Worm (Caenorhabditis elegans): ENCODE data around the gene C08B11.9.

The C08B11.9 gene

ce11 chrII:8074058-8074457, 36.1 kb upstream of the C08B11.9 start (continued):
- TF ChIP-seq dmd-6 (GFP tag; IDR thresholded peaks at IDR 0.05) (peak; percentile 36; the same call in 1 of the 2 replicates), ceh-62 (tag; optimal IDR thresholded peaks at IDR 0.05) (no peak), nhr-102 (tag; optimal IDR thresholded peaks at IDR 0.05) (no peak), skn-1 (tag; optimal IDR thresholded peaks at IDR 0.05) (no peak), nhr-11 (tag; optimal IDR thresholded peaks at IDR 0.05) (no peak), dve-1 (tag; optimal IDR thresholded peaks at IDR 0.05; ENCODE audit: insufficient read depth) (peak; percentile 77), Y75B8A.6 (GFP tag; IDR thresholded peaks at IDR 0.05) (no peak), unc-39 (tag; optimal IDR thresholded peaks at IDR 0.05) (no peak), dpl-1 (GFP tag; optimal IDR thresholded peaks at IDR 0.05) (no peak), ces-1 (GFP tag; optimal IDR thresholded peaks at IDR 0.05) (no peak), spr-1 (tag; optimal IDR thresholded peaks at IDR 0.05) (no peak), zfp-3 (GFP tag; conservative IDR thresholded peaks at IDR 0.05) (no peak), lsy-2 (tag; optimal IDR thresholded peaks at IDR 0.05) (no peak)

DNA sequence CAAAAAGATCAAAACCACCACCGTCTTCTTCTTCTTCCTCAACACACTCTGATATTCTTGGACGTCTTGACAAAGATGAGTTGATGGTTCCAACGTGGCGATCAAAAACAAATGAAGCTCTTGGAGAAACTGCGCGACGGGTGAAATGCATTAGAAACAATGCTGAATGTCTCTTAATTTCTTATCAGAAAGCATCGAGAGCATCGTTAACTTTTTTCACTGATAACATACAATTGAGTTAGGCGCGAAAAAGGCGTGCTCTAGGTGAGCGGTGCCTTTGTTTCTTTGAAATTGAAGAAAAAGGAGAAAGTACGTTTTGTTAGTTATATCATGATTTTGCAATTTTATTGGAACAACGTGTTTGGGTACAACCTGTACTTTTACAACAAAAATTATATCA, 35.3 kb upstream of the C08B11.9 start, which contains the start of gene gpcp-2:
Gene gpcp-2, minus strand, starts transcription at position 153 of the 400 bp plus-strand sequence.
- no peak for TF ChIP-seq F49E8.2 (tag; optimal IDR thresholded peaks at IDR 0.05; ENCODE audit: borderline replicate concordance)
- TF ChIP-seq lim-7 (GFP tag; IDR thresholded peaks at IDR 0.05): no peak
- no peak for TF ChIP-seq nhr-48 (tag; optimal IDR thresholded peaks at IDR 0.05)
- TF ChIP-seq mdl-1 (tag; optimal IDR thresholded peaks at IDR 0.05): no peak
- no peak for TF ChIP-seq Y105C5A.15 (GFP tag; IDR thresholded peaks at IDR 0.05)
- TF ChIP-seq tra-1 (GFP tag; IDR thresholded peaks at IDR 0.05): no peak
- no peak for TF ChIP-seq nhr-77 (tag; optimal IDR thresholded peaks at IDR 0.05)
- TF ChIP-seq unc-130 (GFP tag; optimal IDR thresholded peaks at IDR 0.05): no peak
- TF ChIP-seq ZK546.5 (tag; optimal IDR thresholded peaks at IDR 0.05): no peak
- no peak for TF ChIP-seq mxl-2 (GFP tag; conservative IDR thresholded peaks at IDR 0.05)
- TF ChIP-seq fkh-10 (GFP tag; optimal IDR thresholded peaks at IDR 0.05): no peak
- TF ChIP-seq mep-1 (tag; optimal IDR thresholded peaks at IDR 0.05): no peak
- TF ChIP-seq arid-1 (GFP tag; conservative IDR thresholded peaks at IDR 0.05): no peak
- no peak for TF ChIP-seq nhr-42 (GFP tag; IDR thresholded peaks at IDR 0.05)
- no peak for TF ChIP-seq jun-1 (tag; optimal IDR thresholded peaks at IDR 0.05)
- no peak for TF ChIP-seq ZK337.2 (GFP tag; IDR thresholded peaks at IDR 0.05)
- no peak for TF ChIP-seq spr-1 (tag; optimal IDR thresholded peaks at IDR 0.05)
- peak; percentile 48 for TF ChIP-seq dve-1 (tag; optimal IDR thresholded peaks at IDR 0.05; ENCODE audit: insufficient read depth)
- no peak for TF ChIP-seq lir-3 (tag; optimal IDR thresholded peaks at IDR 0.05)
- TF ChIP-seq Y75B8A.6 (GFP tag; IDR thresholded peaks at IDR 0.05): no peak
- TF ChIP-seq F10B5.3 (tag; optimal IDR thresholded peaks at IDR 0.05): no peak
- no peak for TF ChIP-seq lin-1 (GFP tag; IDR thresholded peaks at IDR 0.05)
- peak; percentile 45 for TF ChIP-seq dmd-6 (GFP tag; IDR thresholded peaks at IDR 0.05)
- TF ChIP-seq daf-16 (GFP tag; optimal IDR thresholded peaks at IDR 0.05): no peak
- TF ChIP-seq daf-16 (tag; optimal IDR thresholded peaks at IDR 0.05): peak; percentile 29
- TF ChIP-seq nhr-76 (tag; optimal IDR thresholded peaks at IDR 0.05): no peak
- TF ChIP-seq pqm-1 (tag; optimal IDR thresholded peaks at IDR 0.05): peak; percentile 66

- no peak for TF ChIP-seq T20F7.1 (GFP tag; optimal IDR thresholded peaks at IDR 0.05)
- TF ChIP-seq attf-4 (tag; optimal IDR thresholded peaks at IDR 0.05): no peak
- no peak for TF ChIP-seq madf-5 (GFP tag; IDR thresholded peaks at IDR 0.05)
- TF ChIP-seq ZK546.5 (tag; optimal IDR thresholded peaks at IDR 0.05): no peak
- no peak for TF ChIP-seq Y5F2A.4 (GFP tag; optimal IDR thresholded peaks at IDR 0.05)
- no peak for TF ChIP-seq aly-2 (tag; optimal IDR thresholded peaks at IDR 0.05)
- no peak for TF ChIP-seq nhr-102 (tag; optimal IDR thresholded peaks at IDR 0.05)
- peak; percentile 81 for TF ChIP-seq nhr-48 (tag; optimal IDR thresholded peaks at IDR 0.05)
- no peak for TF ChIP-seq nhr-41 (GFP tag; IDR thresholded peaks at IDR 0.05)
- no peak for TF ChIP-seq nhr-42 (GFP tag; IDR thresholded peaks at IDR 0.05)
- no peak for TF ChIP-seq egl-27 (tag; optimal IDR thresholded peaks at IDR 0.05)
- TF ChIP-seq duxl-1 (tag; optimal IDR thresholded peaks at IDR 0.05; ENCODE audit: poor library complexity): no peak
- TF ChIP-seq lsy-2 (tag; optimal IDR thresholded peaks at IDR 0.05): peak in 1 of 2 experiments; percentile 66
- no peak for TF ChIP-seq unc-39 (tag; optimal IDR thresholded peaks at IDR 0.05)
- TF ChIP-seq aha-1 (tag): peak; percentile 96
- TF ChIP-seq lin-15B (tag; optimal IDR thresholded peaks at IDR 0.05): no peak
- peak; percentile 57 for TF ChIP-seq mep-1 (tag; optimal IDR thresholded peaks at IDR 0.05)
- no peak for TF ChIP-seq F10B5.3 (tag; optimal IDR thresholded peaks at IDR 0.05)
- no peak for TF ChIP-seq zfp-3 (GFP tag; conservative IDR thresholded peaks at IDR 0.05)
- peak; percentile 54 for TF ChIP-seq nhr-11 (tag; optimal IDR thresholded peaks at IDR 0.05)
- no peak for TF ChIP-seq spr-1 (tag; optimal IDR thresholded peaks at IDR 0.05)
- TF ChIP-seq F44E2.7 (GFP tag; IDR thresholded peaks at IDR 0.05): no peak
- TF ChIP-seq nhr-76 (tag; optimal IDR thresholded peaks at IDR 0.05): no peak
- no peak for TF ChIP-seq lim-7 (GFP tag; IDR thresholded peaks at IDR 0.05)
Observed at ce11 chrII:8071801-8072544, 34.0 kb upstream of the C08B11.9 start.
